Fruit fly (Drosophila melanogaster) whole organism, embryonic: ENCODE results near the gene CG3777.

ENCODE experiments used
- CG10209 ChIP-seq: fragments of 200-800 bp; sonication (Bioruptor generic); optimal IDR thresholded peaks from 3 replicates; lab custom pipeline; 2017; ENCODE audit warnings: missing biosample characterization, mild to moderate bottlenecking, missing genetic modification characterization, missing genetic modification reagents
- CG10431 ChIP-seq: fragments of 200-800 bp; sonication (Bioruptor generic); optimal IDR thresholded peaks from 3 replicates; lab custom pipeline; 2018; ENCODE audit warnings: missing biosample characterization, mild to moderate bottlenecking, missing genetic modification characterization
- CG10959 ChIP-seq: fragments of 200-800 bp; sonication (Bioruptor generic); IDR thresholded peaks from 2 replicates; pipeline ENCODE4 v1.3.6; 2022; ENCODE audit warnings: missing biosample characterization, missing genetic modification characterization
- CG11456 ChIP-seq: fragments of 200-800 bp; sonication (Bioruptor generic); IDR thresholded peaks from 3 replicates; pipeline ENCODE4 v1.3.6; 2022; ENCODE audit warnings: missing biosample characterization, missing genetic modification characterization
- CG11504 ChIP-seq: fragments of 200-800 bp; sonication (Bioruptor generic); optimal IDR thresholded peaks from 3 replicates; lab custom pipeline; 2019; ENCODE audit warnings: missing biosample characterization, mild to moderate bottlenecking, missing genetic modification characterization, moderate library complexity
- CG12942 ChIP-seq: fragments of 200-800 bp; sonication (Bioruptor generic); optimal IDR thresholded peaks from 3 replicates; lab custom pipeline; 2016; ENCODE audit warnings: missing biosample characterization, missing genetic modification characterization
- CG13424 ChIP-seq: fragments of 200-800 bp; sonication (Bioruptor generic); optimal IDR thresholded peaks from 2 replicates; lab custom pipeline; 2019; ENCODE audit warnings: missing biosample characterization, mild to moderate bottlenecking, missing genetic modification characterization, moderate library complexity
- CG14050 ChIP-seq: fragments of 200-800 bp; sonication (Bioruptor generic); IDR thresholded peaks from 3 replicates; pipeline ENCODE4 v1.3.6; 2022; ENCODE audit warnings: missing biosample characterization, missing genetic modification characterization
- CG17385 ChIP-seq: fragments of 200-800 bp; sonication (Bioruptor generic); optimal IDR thresholded peaks from 3 replicates; lab custom pipeline; 2018; ENCODE audit warnings: missing biosample characterization, mild to moderate bottlenecking, missing genetic modification characterization
- CG17912 ChIP-seq: fragments of 200-800 bp; sonication (Bioruptor generic); optimal IDR thresholded peaks from 2 replicates; lab custom pipeline; 2018; ENCODE audit warnings: missing biosample characterization, mild to moderate bottlenecking, missing genetic modification characterization
- CG1792 ChIP-seq: fragments of 200-800 bp; sonication (Bioruptor generic); optimal IDR thresholded peaks from 2 replicates; lab custom pipeline; 2016; ENCODE audit warnings: missing biosample characterization, missing genetic modification characterization
- CG18599 ChIP-seq: fragments of 200-800 bp; sonication (Bioruptor generic); optimal IDR thresholded peaks from 3 replicates; lab custom pipeline; 2017; ENCODE audit warnings: missing biosample characterization, missing genetic modification characterization, mild to moderate bottlenecking, moderate library complexity, missing genetic modification reagents
- CG30403 ChIP-seq: fragments of 200-800 bp; sonication (Bioruptor generic); optimal IDR thresholded peaks from 3 replicates; lab custom pipeline; 2016; ENCODE audit warnings: missing biosample characterization, missing genetic modification characterization
- CG3407 ChIP-seq: fragments of 200-800 bp; sonication (Bioruptor generic); optimal IDR thresholded peaks from 2 replicates; lab custom pipeline; 2018; ENCODE audit warnings: missing biosample characterization, mild to moderate bottlenecking, missing genetic modification characterization
- CG4360 ChIP-seq: fragments of 200-800 bp; sonication (Bioruptor generic); IDR thresholded peaks from 2 replicates; pipeline ENCODE4 v1.3.6; 2022; ENCODE audit warnings: missing biosample characterization, missing genetic modification characterization
- CG4707 ChIP-seq: fragments of 200-800 bp; sonication (Bioruptor generic); optimal IDR thresholded peaks from 2 replicates; lab custom pipeline; 2018; ENCODE audit warnings: missing biosample characterization, mild to moderate bottlenecking, missing genetic modification characterization, moderate library complexity
- CG6175 ChIP-seq: fragments of 200-800 bp; sonication (Bioruptor generic); IDR thresholded peaks from 3 replicates; pipeline ENCODE4 v1.3.6; 2022; ENCODE audit warnings: missing biosample characterization, missing genetic modification characterization
- CG7556 ChIP-seq: fragments of 200-800 bp; sonication (Bioruptor generic); optimal IDR thresholded peaks from 2 replicates; lab custom pipeline; 2017; ENCODE audit warnings: missing biosample characterization, mild to moderate bottlenecking, missing genetic modification characterization
- CG7786 ChIP-seq: fragments of 200-800 bp; sonication (Bioruptor generic); optimal IDR thresholded peaks from 2 replicates; lab custom pipeline; 2016; ENCODE audit warnings: missing biosample characterization, missing genetic modification characterization
- CG8359 ChIP-seq: fragments of 200-800 bp; sonication (Bioruptor generic); optimal IDR thresholded peaks from 2 replicates; lab custom pipeline; 2017; ENCODE audit warnings: missing biosample characterization, mild to moderate bottlenecking, missing genetic modification characterization, borderline replicate concordance
- CG8478 ChIP-seq: fragments of >200 bp; optimal IDR thresholded peaks from 2 replicates; lab custom pipeline; 2018
- CoRest ChIP-seq: fragments of 200-800 bp; sonication (Bioruptor generic); optimal IDR thresholded peaks from 3 replicates; lab custom pipeline; 2018; ENCODE audit warnings: missing biosample characterization, mild to moderate bottlenecking, missing genetic modification characterization, moderate library complexity
- Dbx ChIP-seq: fragments of 200-800 bp; sonication (Bioruptor generic); IDR thresholded peaks from 3 replicates; pipeline ENCODE4 v1.3.6; 2022; ENCODE audit warnings: missing biosample characterization, missing genetic modification characterization
- Dip3 ChIP-seq: fragments of 200-800 bp; sonication (Bioruptor generic); optimal IDR thresholded peaks from 3 replicates; lab custom pipeline; 2016; ENCODE audit warnings: missing biosample characterization, missing genetic modification characterization
- Oaz ChIP-seq: fragments of 200-800 bp; sonication (Bioruptor generic); IDR thresholded peaks from 2 replicates; pipeline ENCODE4 v1.3.6; 2022; ENCODE audit warnings: missing biosample characterization, missing genetic modification characterization
- Oli ChIP-seq: fragments of 200-800 bp; sonication (Bioruptor generic); optimal IDR thresholded peaks from 2 replicates; lab custom pipeline; 2018; ENCODE audit warnings: missing biosample characterization, mild to moderate bottlenecking, missing genetic modification characterization, moderate library complexity
- Sox102F ChIP-seq: fragments of 200-800 bp; sonication (Bioruptor generic); optimal IDR thresholded peaks from 2 replicates; lab custom pipeline; 2018; ENCODE audit warnings: missing biosample characterization, mild to moderate bottlenecking, missing genetic modification characterization, moderate library complexity
- Sry-β ChIP-seq: fragments of 200-800 bp; sonication (Bioruptor generic); optimal IDR thresholded peaks from 2 replicates; lab custom pipeline; 2018; ENCODE audit warnings: missing biosample characterization, mild to moderate bottlenecking, missing genetic modification characterization, moderate library complexity
- Taf1 ChIP-seq: fragments of 200-800 bp; sonication (Bioruptor generic); IDR thresholded peaks from 2 replicates; pipeline ENCODE4 v1.3.6; 2022; ENCODE audit warnings: missing biosample characterization, missing genetic modification characterization
- Usf ChIP-seq: fragments of 200-800 bp; sonication (Bioruptor generic); optimal IDR thresholded peaks from 2 replicates; lab custom pipeline; 2017; ENCODE audit warnings: missing genotype, missing biosample characterization, missing genetic modification characterization
- Xrp1 ChIP-seq: fragments of 200-800 bp; sonication (Bioruptor generic); IDR thresholded peaks from 2 replicates; pipeline ENCODE4 v1.3.6; 2022; ENCODE audit warnings: missing biosample characterization, missing genetic modification characterization
- amos ChIP-seq: fragments of 200-800 bp; sonication (Bioruptor generic); IDR thresholded peaks from 2 replicates; pipeline ENCODE4 v1.3.6; 2022; ENCODE audit warnings: missing biosample characterization, missing genetic modification characterization; ENCODE audit not compliant: partially characterized antibody
- chinmo ChIP-seq: fragments of 200-800 bp; sonication (Bioruptor generic); IDR thresholded peaks from 4 replicates; pipeline ENCODE4 v1.3.6; 2022; ENCODE audit warnings: missing biosample characterization, missing genetic modification characterization; ENCODE audit not compliant: partially characterized antibody
- ci ChIP-seq: fragments of 200-800 bp; sonication (Bioruptor generic); IDR thresholded peaks from 3 replicates; pipeline ENCODE4 v1.3.6; 2022; ENCODE audit warnings: missing biosample characterization, missing genetic modification characterization
- corto ChIP-seq: fragments of 200-800 bp; sonication (Bioruptor generic); optimal IDR thresholded peaks from 2 replicates; lab custom pipeline; 2016; ENCODE audit warnings: missing biosample characterization, mild to moderate bottlenecking, missing genetic modification characterization, moderate library complexity
- dpn ChIP-seq, 2 experiments: fragments of 200-800 bp; sonication (Bioruptor generic); optimal IDR thresholded peaks; 3 replicates each; lab custom pipeline; 2016; ENCODE audit warnings: missing biosample characterization in 2 of 2, missing genetic modification characterization in 2 of 2
- en ChIP-seq: fragments of 200-800 bp; sonication (Bioruptor generic); optimal IDR thresholded peaks from 2 replicates; lab custom pipeline; 2016; ENCODE audit warnings: missing biosample characterization, missing genetic modification characterization
- eve ChIP-seq, 2 experiments: fragments of >200 bp; optimal IDR thresholded peaks; 2 replicates each; lab custom pipeline; 2017; ENCODE audit warnings: missing biosample characterization in 2 of 2, missing genetic modification characterization in 2 of 2
- fru ChIP-seq: fragments of >200 bp; optimal IDR thresholded peaks from 2 replicates; lab custom pipeline; 2017
- fu2 ChIP-seq: fragments of 200-800 bp; sonication (Bioruptor generic); optimal IDR thresholded peaks from 2 replicates; lab custom pipeline; 2016; ENCODE audit warnings: missing biosample characterization, missing genetic modification characterization
- gem ChIP-seq: fragments of 200-800 bp; sonication (Bioruptor generic); optimal IDR thresholded peaks from 2 replicates; lab custom pipeline; 2019; ENCODE audit warnings: missing biosample characterization, mild to moderate bottlenecking, missing genetic modification characterization, moderate library complexity
- gsb ChIP-seq: fragments of 200-800 bp; sonication (Bioruptor generic); IDR thresholded peaks from 2 replicates; pipeline ENCODE4 v1.3.6; 2022; ENCODE audit warnings: missing biosample characterization, missing genetic modification characterization
- ind ChIP-seq: fragments of 200-800 bp; sonication (Bioruptor generic); optimal IDR thresholded peaks from 3 replicates; lab custom pipeline; 2016; ENCODE audit warnings: missing biosample characterization, missing genetic modification characterization
- inv ChIP-seq: fragments of 200-800 bp; sonication (Bioruptor generic); IDR thresholded peaks from 2 replicates; pipeline ENCODE4 v1.3.6; 2022; ENCODE audit warnings: missing biosample characterization, missing genetic modification characterization; ENCODE audit not compliant: partially characterized antibody
- lola ChIP-seq, 3 experiments: fragments of >200 bp in 2 of 3; fragments of 200-800 bp in 1 of 3; sonication (Bioruptor generic) in 1 of 3; optimal IDR thresholded peaks; 2 replicates each; lab custom pipeline; 2017 to 2019; ENCODE audit warnings: missing biosample characterization in 3 of 3, missing genetic modification characterization in 3 of 3, mild to moderate bottlenecking in 1 of 3, moderate library complexity in 1 of 3
- maf-S ChIP-seq: fragments of 200-800 bp; sonication (Bioruptor generic); optimal IDR thresholded peaks from 2 replicates; lab custom pipeline; 2016; ENCODE audit warnings: missing biosample characterization, missing genetic modification characterization
- phol ChIP-seq: fragments of 200-800 bp; sonication (Bioruptor generic); optimal IDR thresholded peaks from 3 replicates; lab custom pipeline; 2018; ENCODE audit warnings: missing biosample characterization, mild to moderate bottlenecking, missing genetic modification characterization, moderate library complexity
- salm ChIP-seq: fragments of 200-800 bp; sonication (Bioruptor generic); optimal IDR thresholded peaks from 2 replicates; lab custom pipeline; 2018; ENCODE audit warnings: missing biosample characterization, mild to moderate bottlenecking, missing genetic modification characterization
- sc ChIP-seq, 3 experiments: fragments of >200 bp in 2 of 3; fragments of 200-800 bp in 1 of 3; sonication (Bioruptor generic) in 1 of 3; optimal IDR thresholded peaks; 2 replicates in 2 of 3; 3 replicates in 1 of 3; lab custom pipeline; 2017; ENCODE audit warnings: mild to moderate bottlenecking in 1 of 3, missing biosample characterization in 1 of 3, missing genetic modification characterization in 1 of 3, missing genetic modification reagents in 1 of 3
- sens-2 ChIP-seq: fragments of 200-800 bp; sonication (Bioruptor generic); IDR thresholded peaks from 2 replicates; pipeline ENCODE4 v1.3.6; 2022; ENCODE audit warnings: missing biosample characterization, missing genetic modification characterization
- tll ChIP-seq, 2 experiments: fragments of 200-800 bp in 1 of 2; fragments of >200 bp in 1 of 2; sonication (Bioruptor generic) in 1 of 2; optimal IDR thresholded peaks; 2 replicates each; lab custom pipeline; 2017 to 2019; ENCODE audit warnings: missing biosample characterization in 2 of 2, missing genetic modification characterization in 2 of 2, mild to moderate bottlenecking in 1 of 2, moderate library complexity in 1 of 2

CG3777 gene

DNA sequence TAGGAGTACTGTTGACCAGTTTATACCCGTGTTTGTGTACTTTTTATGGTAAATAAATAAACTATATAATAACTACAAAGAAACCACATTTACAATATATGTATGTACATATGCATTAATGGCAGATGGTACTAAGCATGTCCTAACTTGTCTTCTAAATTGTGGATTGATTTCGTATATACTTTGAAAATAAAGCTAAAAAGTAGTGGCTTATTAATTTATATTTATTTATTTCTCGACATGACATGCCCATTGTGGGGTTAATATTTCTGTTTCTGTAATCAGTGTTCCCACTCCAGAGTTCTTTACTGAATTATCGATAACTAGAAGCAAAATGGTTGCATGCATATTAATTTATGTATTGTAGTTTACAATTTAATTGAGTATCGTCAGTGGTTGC lies 24.1 kb upstream of the CG3777 start, which contains the start of gene cin (continued):
- no peak for TF ChIP-seq maf-S (GFP tag; lab: Kevin White, UChicago)
- TF ChIP-seq CG17912: no peak
- no peak for TF ChIP-seq Sry-β (GFP tag; lab: Kevin White, UChicago)
- no peak for TF ChIP-seq Sox102F (GFP tag; lab: Kevin White, UChicago)
- TF ChIP-seq ci (GFP tag; lab: Robert Waterston, UW): no peak
- peak; percentile 49 for TF ChIP-seq CG30403
- TF ChIP-seq tll (GFP tag; optimal IDR thresholded peaks at IDR 0.05; lab: Kevin White, UChicago): no peak
- no peak for TF ChIP-seq Dip3
- peak; percentile 61 for TF ChIP-seq CoRest
- TF ChIP-seq CG14050 (GFP tag; lab: Robert Waterston, UW): no peak
- peak; percentile 73 for TF ChIP-seq CG10959 (GFP tag; lab: Robert Waterston, UW)
- TF ChIP-seq CG13424 (tag; lab: Kevin White, UChicago): peak; percentile 7
- TF ChIP-seq CG8359 (GFP tag; lab: Kevin White, UChicago): no peak
- TF ChIP-seq salm (tag; lab: Kevin White, UChicago): no peak
- no peak for TF ChIP-seq CG4360 (GFP tag; lab: Robert Waterston, UW)
- no peak for TF ChIP-seq CG12942 (GFP tag; lab: Kevin White, UChicago)
- peak; percentile 64; the same call in 1 of the 2 replicates for TF ChIP-seq Xrp1 (GFP tag; lab: Robert Waterston, UW)
- no peak for TF ChIP-seq fru (lab: Kevin White, UChicago)
- no peak for TF ChIP-seq CG8478
- no peak for TF ChIP-seq CG6175 (GFP tag; lab: Robert Waterston, UW)
- TF ChIP-seq gem (tag; lab: Kevin White, UChicago): peak; percentile 73
- no peak for TF ChIP-seq Oli (tag; lab: Kevin White, UChicago)
- TF ChIP-seq eve (GFP tag; optimal IDR thresholded peaks at IDR 0.05; lab: Kevin White, UChicago): peak in 1 of 2 experiments; percentile 73
- peak; percentile 47 for TF ChIP-seq ind (GFP tag; lab: Kevin White, UChicago)
- no peak for TF ChIP-seq CG7786 (GFP tag; lab: Kevin White, UChicago)
- no peak for TF ChIP-seq CG18599 (GFP tag; lab: Kevin White, UChicago)
- peak in 1 of 3 experiments; percentile 55 for TF ChIP-seq lola (GFP tag; optimal IDR thresholded peaks at IDR 0.05; lab: Kevin White, UChicago)
- TF ChIP-seq gsb: no peak
- no peak for TF ChIP-seq CG3407 (GFP tag; lab: Kevin White, UChicago)
- TF ChIP-seq en: no peak
- peak; percentile 62 for TF ChIP-seq phol
- TF ChIP-seq Oaz (GFP tag; lab: Robert Waterston, UW): no peak
- peak; percentile 30 for TF ChIP-seq Usf (GFP tag; lab: Kevin White, UChicago)
- TF ChIP-seq CG10431 (GFP tag; lab: Kevin White, UChicago): no peak
- no peak for TF ChIP-seq chinmo (GFP tag; lab: Robert Waterston, UW)
- no peak for TF ChIP-seq CG11456 (GFP tag; lab: Robert Waterston, UW)
- TF ChIP-seq Dbx (GFP tag; lab: Robert Waterston, UW): 0 out of 3 replicates have a peak, but pooled peaks have one; percentile 26
- TF ChIP-seq CG10209 (GFP tag; lab: Kevin White, UChicago): peak; percentile 34
- peak; percentile 46 for TF ChIP-seq CG7556 (GFP tag; lab: Kevin White, UChicago)
- no peak for TF ChIP-seq sens-2
- no peak for TF ChIP-seq corto (GFP tag; lab: Kevin White, UChicago)
- no peak for TF ChIP-seq inv
- peak; percentile 7 for TF ChIP-seq CG17385 (GFP tag; lab: Kevin White, UChicago)
- no peak for TF ChIP-seq fu2
- no peak for TF ChIP-seq dpn (GFP tag; optimal IDR thresholded peaks at IDR 0.05; lab: Kevin White, UChicago)
- no peak for TF ChIP-seq Taf1 (GFP tag; lab: Robert Waterston, UW)
- no peak for TF ChIP-seq amos (GFP tag; lab: Robert Waterston, UW)
- no peak for TF ChIP-seq CG11504 (tag; lab: Kevin White, UChicago)
- TF ChIP-seq CG1792: no peak
- TF ChIP-seq sc (optimal IDR thresholded peaks at IDR 0.05; lab: Kevin White, UChicago): no peak
- no peak for TF ChIP-seq sc (GFP tag; optimal IDR thresholded peaks at IDR 0.05; lab: Kevin White, UChicago)
- no peak for TF ChIP-seq CG4707 (GFP tag; lab: Kevin White, UChicago)
